Worm (Caenorhabditis elegans): ENCODE measurements around the gene F53A2.9.

DNA sequence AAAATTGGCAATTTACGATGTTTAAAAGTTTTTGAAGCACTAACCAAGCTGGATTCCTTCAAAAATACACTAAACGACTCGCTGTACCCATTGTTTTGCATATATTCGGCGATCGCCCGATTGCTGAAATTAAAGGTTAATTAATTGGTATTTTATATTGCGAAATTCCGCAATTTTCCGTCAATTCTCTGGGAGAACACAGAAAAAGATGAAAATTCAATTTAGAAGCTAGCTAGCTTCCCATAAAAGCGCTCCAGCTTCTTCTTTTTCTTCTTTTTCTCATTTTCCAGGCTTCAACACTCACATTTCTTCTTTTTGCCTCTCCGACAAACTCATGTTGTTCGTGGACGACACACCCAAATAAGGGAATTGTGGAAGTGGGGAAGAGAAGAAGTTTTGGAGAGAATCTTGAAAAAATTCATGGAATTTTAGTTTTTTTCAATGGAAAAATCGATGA is 17.2 kb upstream of the F53A2.9 start, which contains the start of gene lis-1:
- TF ChIP-seq nhr-12 (tag; optimal IDR thresholded peaks at IDR 0.05) (no peak), sptf-1 (tag; optimal IDR thresholded peaks at IDR 0.05) (no peak), elt-3 (tag; optimal IDR thresholded peaks at IDR 0.05) (no peak), snpc-4 (tag; optimal IDR thresholded peaks at IDR 0.05) (no peak), ces-1 (GFP tag; optimal IDR thresholded peaks at IDR 0.05) (peak; percentile 87), nhr-28 (tag; optimal IDR thresholded peaks at IDR 0.05) (no peak), flh-1 (GFP tag; optimal IDR thresholded peaks at IDR 0.05) (no peak), pha-4 (tag; optimal IDR thresholded peaks at IDR 0.05) (no peak), ztf-11 (tag; optimal IDR thresholded peaks at IDR 0.05) (no peak)
